Fruit fly (Drosophila melanogaster): ENCODE data around the gene CG34027.

CG34027 gene

DNA sequence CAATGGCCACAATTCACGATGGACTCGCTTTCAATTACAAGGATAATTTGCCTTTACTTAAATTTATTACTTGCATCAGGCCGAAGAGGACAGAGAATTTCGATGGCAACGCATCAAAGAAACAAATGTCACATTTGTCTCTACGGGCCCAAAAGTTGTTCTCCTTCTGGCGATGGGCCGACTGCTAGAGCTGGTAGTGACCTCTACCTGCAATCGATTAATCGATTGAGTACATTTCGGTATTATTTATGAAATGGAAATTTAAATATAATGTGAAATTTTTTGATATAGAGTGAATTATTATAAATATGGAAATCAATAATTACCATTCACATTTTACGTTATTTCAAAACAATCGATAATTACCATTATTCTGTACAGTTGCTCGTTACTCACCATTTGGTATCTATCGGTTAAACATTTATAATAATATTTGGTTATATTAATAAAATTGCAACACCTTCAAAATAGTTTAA is 13.9 kb upstream of the CG34027 start, which contains the start of the genes CG31510 and TTLL5 (continued):
- TF ChIP-seq CG3995 (GFP tag; optimal IDR thresholded peaks at IDR 0.05) (peak; percentile 79), MBD-R2 (GFP tag; IDR thresholded peaks at IDR 0.05) (peak; percentile 71), H2.0 (GFP tag; IDR thresholded peaks at IDR 0.05) (peak; percentile 13; the same call in 1 of the 2 replicates), CG14014 (GFP tag; IDR thresholded peaks at IDR 0.05) (no peak), CG7963 (GFP tag; IDR thresholded peaks at IDR 0.05; ENCODE audit: partially characterized antibody) (peak; percentile 70), CG34224 (GFP tag; IDR thresholded peaks at IDR 0.05; ENCODE audit: partially characterized antibody) (peak; percentile 15; the same call in 2 of the 3 replicates), gro (GFP tag; optimal IDR thresholded peaks at IDR 0.05) (peak; percentile 30), CG13287 (GFP tag; IDR thresholded peaks at IDR 0.05; ENCODE audit: partially characterized antibody) (peak; percentile 75; the same call in 1 of the 2 replicates), MESR4 (GFP tag; optimal IDR thresholded peaks at IDR 0.05) (peak; percentile 99), sna (GFP tag; IDR thresholded peaks at IDR 0.05; ENCODE audit: partially characterized antibody) (peak; percentile 61), CG12942 (GFP tag; optimal IDR thresholded peaks at IDR 0.05) (no peak), CG30403 (GFP tag; optimal IDR thresholded peaks at IDR 0.05) (peak; percentile 33), tna (GFP tag; IDR thresholded peaks at IDR 0.05; ENCODE audit: partially characterized antibody) (peak; percentile 15; the same call in 1 of the 2 replicates), zfh2 (GFP tag; optimal IDR thresholded peaks at IDR 0.05) (peak; percentile 17), BEAF-32 (GFP tag; optimal IDR thresholded peaks at IDR 0.05) (peak; percentile 69), Hey (tag; optimal IDR thresholded peaks at IDR 0.05) (no peak), CG31388 (GFP tag; optimal IDR thresholded peaks at IDR 0.05) (no peak), Awh (GFP tag; IDR thresholded peaks at IDR 0.05) (no peak), Side (GFP tag; optimal IDR thresholded peaks at IDR 0.05) (peak; percentile 8), mam (GFP tag; optimal IDR thresholded peaks at IDR 0.05) (peak; percentile 27), lilli (GFP tag; optimal IDR thresholded peaks at IDR 0.05) (peak; percentile 15), slbo (GFP tag; IDR thresholded peaks at IDR 0.05) (peak; percentile 36; the same call in 1 of the 2 replicates), al (GFP tag; IDR thresholded peaks at IDR 0.05) (peak; percentile 28; the same call in 1 of the 2 replicates), CG10274 (GFP tag; optimal IDR thresholded peaks at IDR 0.05) (no peak), pzg (GFP tag; optimal IDR thresholded peaks at IDR 0.05) (peak; percentile 43), hbn (GFP tag; IDR thresholded peaks at IDR 0.05; ENCODE audit: partially characterized antibody) (peak; percentile 17), YL-1 (GFP tag; optimal IDR thresholded peaks at IDR 0.05) (peak; percentile 32), Rfx (GFP tag; IDR thresholded peaks at IDR 0.05) (peak; percentile 40; the same call in 1 of the 2 replicates), CG31224 (GFP tag; IDR thresholded peaks at IDR 0.05) (no peak), CG4617 (GFP tag; optimal IDR thresholded peaks at IDR 0.05; ENCODE audit: borderline replicate concordance) (peak; percentile 49), CG34376 (GFP tag; optimal IDR thresholded peaks at IDR 0.05) (no peak), unc-4 (GFP tag; IDR thresholded peaks at IDR 0.05; ENCODE audit: partially characterized antibody) (peak; percentile 57; the same call in 1 of the 2 replicates), Dip3 (GFP tag; optimal IDR thresholded peaks at IDR 0.05) (peak; percentile 12), HLH4C (GFP tag; IDR thresholded peaks at IDR 0.05; ENCODE audit: partially characterized antibody) (peak; percentile 68), her (GFP tag; optimal IDR thresholded peaks at IDR 0.05) (peak; percentile 11), CG16815 (GFP tag; optimal IDR thresholded peaks at IDR 0.05) (no peak), ERR (GFP tag; optimal IDR thresholded peaks at IDR 0.05) (no peak), amos (GFP tag; IDR thresholded peaks at IDR 0.05; ENCODE audit: partially characterized antibody) (peak; percentile 71), CG15514 (GFP tag; optimal IDR thresholded peaks at IDR 0.05) (no peak), HLH3B (GFP tag; IDR thresholded peaks at IDR 0.05) (0 out of 2 replicates have a peak, but pooled peaks have one; percentile 11), CG34422 (GFP tag; IDR thresholded peaks at IDR 0.05) (0 out of 3 replicates have a peak, but pooled peaks have one; percentile 43), zfh1 (GFP tag; IDR thresholded peaks at IDR 0.05) (peak; percentile 49; the same call in 1 of the 3 replicates), CG17802 (tag; optimal IDR thresholded peaks at IDR 0.05) (peak; percentile 96), Stat92E (GFP tag; optimal IDR thresholded peaks at IDR 0.05) (peak in 1 of 3 experiments; percentile 16)

Measured in whole organism, embryonic.